Worm (Caenorhabditis elegans): ENCODE data around the gene ceh-74.

DNA sequence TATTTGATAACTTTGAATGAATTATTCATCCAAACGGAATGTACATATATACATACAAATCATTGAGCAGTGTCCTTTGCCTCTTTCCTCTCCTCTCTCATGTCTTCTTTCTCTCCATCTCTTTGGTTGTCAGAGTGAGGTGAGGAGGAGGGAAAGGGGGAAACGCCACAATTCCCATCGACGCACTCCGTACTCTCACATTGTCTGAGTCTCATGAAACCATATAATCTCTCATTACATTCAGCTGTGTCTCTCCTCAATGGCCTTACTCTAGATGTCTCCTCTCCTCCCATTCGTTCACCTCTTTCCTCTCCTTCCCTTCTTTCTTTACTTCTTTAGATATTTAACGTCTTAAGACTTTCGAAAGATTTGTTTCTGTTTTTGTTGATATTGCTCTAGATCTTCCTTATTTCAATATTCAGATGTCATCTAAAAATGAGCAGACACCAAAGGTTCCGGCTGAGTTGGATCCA is at the start of gene ceh-74:
- TF ChIP-seq pros-1 (tag; optimal IDR thresholded peaks at IDR 0.05), result peak; percentile 57
- TF ChIP-seq nhr-232 (tag; optimal IDR thresholded peaks at IDR 0.05), result no peak
- TF ChIP-seq fkh-10 (GFP tag; optimal IDR thresholded peaks at IDR 0.05), result no peak
- TF ChIP-seq pha-4 (tag; optimal IDR thresholded peaks at IDR 0.05), result no peak
- TF ChIP-seq lim-6 (tag; optimal IDR thresholded peaks at IDR 0.05), result no peak
- TF ChIP-seq ceh-45 (GFP tag; IDR thresholded peaks at IDR 0.05), result no peak
- no peak for TF ChIP-seq ahr-1 (tag; optimal IDR thresholded peaks at IDR 0.05)
- TF ChIP-seq ceh-2 (tag; optimal IDR thresholded peaks at IDR 0.05), result no peak
- TF ChIP-seq ama-1 (optimal IDR thresholded peaks at IDR 0.05), result no peak
- no peak for TF ChIP-seq pqm-1 (tag; optimal IDR thresholded peaks at IDR 0.05)
- no peak for TF ChIP-seq unc-3 (GFP tag; conservative IDR thresholded peaks at IDR 0.05)
- no peak for TF ChIP-seq unc-3 (tag; optimal IDR thresholded peaks at IDR 0.05)
